In the genomic region with DNA sequence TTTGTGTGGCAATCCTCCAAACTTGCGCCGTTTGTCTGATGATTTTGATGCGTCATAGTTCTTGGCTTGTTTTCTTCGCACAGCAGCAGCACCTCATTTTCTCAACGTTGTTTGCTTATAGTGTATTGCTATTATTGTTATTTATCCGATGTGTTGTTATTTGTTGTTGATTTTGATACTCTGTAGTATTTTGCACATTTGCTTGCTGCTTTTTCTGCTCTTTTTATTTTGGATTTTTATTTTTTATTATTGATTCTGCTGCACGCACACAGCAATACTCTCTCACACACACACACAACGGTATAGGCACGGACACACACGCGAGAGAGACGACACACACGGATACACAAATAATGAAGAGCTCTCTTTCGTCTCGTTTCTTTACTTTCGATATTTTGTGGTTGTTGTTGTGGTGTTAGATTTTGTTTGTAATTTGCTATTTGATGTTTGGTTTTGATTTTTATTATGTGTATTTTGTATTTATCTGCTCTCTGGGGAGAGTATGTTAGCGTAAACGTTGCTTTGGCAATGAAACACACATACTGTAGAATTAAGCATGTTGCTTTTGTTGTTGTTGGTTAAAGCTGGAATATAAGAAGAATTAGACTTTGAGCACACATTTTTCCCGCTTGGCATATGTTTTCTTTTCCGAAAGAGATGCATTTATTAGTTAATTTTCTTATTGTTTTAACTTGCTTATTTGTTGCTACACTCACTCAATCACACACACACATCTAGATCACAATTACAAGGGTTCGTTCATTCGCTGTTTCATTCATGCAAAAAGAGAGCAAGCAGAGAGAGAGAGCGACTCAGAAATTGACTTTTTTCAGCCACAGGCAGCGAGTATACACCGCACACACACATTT, we compare ENCODE assay signal across 5 fruit fly cellular contexts.
TF ChIP-seq lines count a peak whose summit lies in the region.

No protein-coding gene starts in this region.

- TF ChIP-seq CTCF in whole organism, embryonic (GFP tag; optimal IDR thresholded peaks at IDR 0.05; lab: Kevin White, UChicago): no peak

TF ChIP-seq in whole organism, adult, 20 proteins besides CTCF, POLR2A, EP300 and RAD21 (continues in another document):
- TF ChIP-seq pad (GFP tag; optimal IDR thresholded peaks at IDR 0.05; lab: Kevin White, UChicago) (no peak), bab1 (GFP tag; optimal IDR thresholded peaks at IDR 0.05; lab: Kevin White, UChicago) (no peak), CG33017 (tag; optimal IDR thresholded peaks at IDR 0.05; lab: Kevin White, UChicago) (peak; percentile 51), toe (GFP tag; optimal IDR thresholded peaks at IDR 0.05; lab: Kevin White, UChicago) (no peak), Hr96 (GFP tag; optimal IDR thresholded peaks at IDR 0.05; lab: Kevin White, UChicago) (no peak), tj (GFP tag; optimal IDR thresholded peaks at IDR 0.05; lab: Kevin White, UChicago) (peak; percentile 24), CG1620 (GFP tag; optimal IDR thresholded peaks at IDR 0.05; lab: Kevin White, UChicago) (no peak), ovo (GFP tag; optimal IDR thresholded peaks at IDR 0.05; lab: Kevin White, UChicago) (peak; percentile 25), CG5204 (GFP tag; optimal IDR thresholded peaks at IDR 0.05; lab: Kevin White, UChicago) (no peak), Mnt (GFP tag; optimal IDR thresholded peaks at IDR 0.05; lab: Kevin White, UChicago) (peak; percentile 16), CG11617 (GFP tag; optimal IDR thresholded peaks at IDR 0.05; lab: Kevin White, UChicago) (peak; percentile 49), CG14711 (tag; optimal IDR thresholded peaks at IDR 0.05; lab: Kevin White, UChicago) (peak; percentile 4), cic (GFP tag; optimal IDR thresholded peaks at IDR 0.05; lab: Kevin White, UChicago) (peak; percentile 74), CG7045 (GFP tag; optimal IDR thresholded peaks at IDR 0.05; lab: Kevin White, UChicago) (peak; percentile 72), CG7101 (tag; optimal IDR thresholded peaks at IDR 0.05; lab: Kevin White, UChicago) (peak; percentile 43), cnc (optimal IDR thresholded peaks at IDR 0.05; lab: Kevin White, UChicago) (no peak)

TF ChIP-seq in whole organism, embryonic, 481 proteins besides CTCF, POLR2A, EP300 and RAD21 (continues in another document):
- TF ChIP-seq Deaf1 (tag; optimal IDR thresholded peaks at IDR 0.05; lab: Kevin White, UChicago): peak; percentile 0
- no peak for TF ChIP-seq vfl (GFP tag; optimal IDR thresholded peaks at IDR 0.05; lab: Kevin White, UChicago)
- peak; percentile 7 for TF ChIP-seq CG4424 (GFP tag; optimal IDR thresholded peaks at IDR 0.05; lab: Kevin White, UChicago)
- 0 out of 3 replicates have a peak, but pooled peaks have one; percentile 15 for TF ChIP-seq CG2199 (GFP tag; IDR thresholded peaks at IDR 0.05; lab: Robert Waterston, UW)
- TF ChIP-seq yki (optimal IDR thresholded peaks at IDR 0.05; lab: Kevin White, UChicago): peak; percentile 34
- TF ChIP-seq dati (GFP tag; IDR thresholded peaks at IDR 0.05; lab: Robert Waterston, UW): no peak
- TF ChIP-seq CG1024 (GFP tag; IDR thresholded peaks at IDR 0.05; lab: Robert Waterston, UW): no peak
- TF ChIP-seq Antp (GFP tag; optimal IDR thresholded peaks at IDR 0.05; lab: Kevin White, UChicago): no peak
- no peak for TF ChIP-seq p53 (GFP tag; optimal IDR thresholded peaks at IDR 0.05; lab: Kevin White, UChicago)
- no peak for TF ChIP-seq Abd-B (GFP tag; optimal IDR thresholded peaks at IDR 0.05; lab: Kevin White, UChicago)
- TF ChIP-seq Sry-δ (GFP tag; optimal IDR thresholded peaks at IDR 0.05; lab: Kevin White, UChicago): no peak
- no peak for TF ChIP-seq ash1 (GFP tag; optimal IDR thresholded peaks at IDR 0.05; lab: Kevin White, UChicago)
- no peak for TF ChIP-seq HLH4C (GFP tag; IDR thresholded peaks at IDR 0.05; lab: Robert Waterston, UW; ENCODE audit: partially characterized antibody)
- TF ChIP-seq cato (GFP tag; optimal IDR thresholded peaks at IDR 0.05; lab: Kevin White, UChicago; ENCODE audit: borderline replicate concordance): no peak
- TF ChIP-seq repo (GFP tag; optimal IDR thresholded peaks at IDR 0.05; lab: Kevin White, UChicago): no peak
- peak; percentile 36 for TF ChIP-seq CG2678 (tag; optimal IDR thresholded peaks at IDR 0.05; lab: Kevin White, UChicago)

TF ChIP-seq in whole organism, prepupa, 60 proteins besides CTCF, POLR2A, EP300 and RAD21 (continues in another document):
- TF ChIP-seq CG7368 (GFP tag; optimal IDR thresholded peaks at IDR 0.05; lab: Kevin White, UChicago) (no peak), net (GFP tag; optimal IDR thresholded peaks at IDR 0.05; lab: Kevin White, UChicago) (peak; percentile 40), eg (GFP tag; IDR thresholded peaks at IDR 0.05; lab: Robert Waterston, UW) (peak; percentile 83), ss (GFP tag; optimal IDR thresholded peaks at IDR 0.05; lab: Kevin White, UChicago) (peak; percentile 72 to 80), CG1621 (tag; optimal IDR thresholded peaks at IDR 0.05; lab: Kevin White, UChicago) (peak; percentile 69), spab (GFP tag; optimal IDR thresholded peaks at IDR 0.05; lab: Kevin White, UChicago) (peak; percentile 67), CG6792 (GFP tag; optimal IDR thresholded peaks at IDR 0.05; lab: Kevin White, UChicago) (no peak), Eip75B (GFP tag; optimal IDR thresholded peaks at IDR 0.05; lab: Kevin White, UChicago) (peak; percentile 12), CG11294 (GFP tag; IDR thresholded peaks at IDR 0.05; lab: Robert Waterston, UW) (0 out of 2 replicates have a peak, but pooled peaks have one; percentile 19), Eip93F (GFP tag; optimal IDR thresholded peaks at IDR 0.05; lab: Kevin White, UChicago) (no peak), dsx (GFP tag; optimal IDR thresholded peaks at IDR 0.05; lab: Kevin White, UChicago; ENCODE audit: poor library complexity, severe bottlenecking) (peak; percentile 60), CG3919 (GFP tag; optimal IDR thresholded peaks at IDR 0.05; lab: Kevin White, UChicago) (peak; percentile 23), CG16779 (tag; optimal IDR thresholded peaks at IDR 0.05; lab: Kevin White, UChicago) (peak; percentile 71), CG10669 (GFP tag; optimal IDR thresholded peaks at IDR 0.05; lab: Kevin White, UChicago) (peak; percentile 50), Hr4 (GFP tag; optimal IDR thresholded peaks at IDR 0.05; lab: Kevin White, UChicago) (no peak), CG8319 (GFP tag; optimal IDR thresholded peaks at IDR 0.05; lab: Kevin White, UChicago) (no peak), svp (GFP tag; lab: Kevin White, UChicago) (no peak)

TF ChIP-seq in whole organism, pupa, 21 proteins besides CTCF, POLR2A, EP300 and RAD21 (continues in another document):
- TF ChIP-seq fd96Ca (GFP tag; IDR thresholded peaks at IDR 0.05; lab: Robert Waterston, UW) (peak; percentile 70), Ets98B (GFP tag; IDR thresholded peaks at IDR 0.05; lab: Robert Waterston, UW) (peak; percentile 81), Pif1A (GFP tag; optimal IDR thresholded peaks at IDR 0.05; lab: Kevin White, UChicago) (peak; percentile 59), CG10348 (GFP tag; IDR thresholded peaks at IDR 0.05; lab: Robert Waterston, UW) (no peak), CG4496 (GFP tag; IDR thresholded peaks at IDR 0.05; lab: Robert Waterston, UW) (peak; percentile 85), EcR (GFP tag; optimal IDR thresholded peaks at IDR 0.05; lab: Kevin White, UChicago) (peak; percentile 15), gl (tag; optimal IDR thresholded peaks at IDR 0.05; lab: Kevin White, UChicago) (peak; percentile 87), rn (GFP tag; IDR thresholded peaks at IDR 0.05; lab: Robert Waterston, UW) (no peak), CG12605 (GFP tag; IDR thresholded peaks at IDR 0.05; lab: Robert Waterston, UW) (peak; percentile 82), CG13204 (GFP tag; optimal IDR thresholded peaks at IDR 0.05; lab: Kevin White, UChicago) (peak; percentile 69), CG9948 (tag; optimal IDR thresholded peaks at IDR 0.05; lab: Kevin White, UChicago) (peak; percentile 22), Snoo (tag; optimal IDR thresholded peaks at IDR 0.05; lab: Kevin White, UChicago) (peak; percentile 22), CG32121 (GFP tag; IDR thresholded peaks at IDR 0.05; lab: Robert Waterston, UW) (peak; percentile 59), D1 (tag; optimal IDR thresholded peaks at IDR 0.05; lab: Kevin White, UChicago) (no peak), Pif1B (GFP tag; optimal IDR thresholded peaks at IDR 0.05; lab: Kevin White, UChicago) (peak; percentile 74), CG34367 (tag; optimal IDR thresholded peaks at IDR 0.05; lab: Kevin White, UChicago) (peak; percentile 72), CG8159 (tag; optimal IDR thresholded peaks at IDR 0.05; lab: Kevin White, UChicago) (peak; percentile 45), CG8301 (tag; optimal IDR thresholded peaks at IDR 0.05; lab: Kevin White, UChicago) (peak; percentile 61), CG15710 (tag; optimal IDR thresholded peaks at IDR 0.05; lab: Kevin White, UChicago) (peak; percentile 59)

TF ChIP-seq in whole organism, wandering third instar larva, 38 proteins besides CTCF, POLR2A, EP300 and RAD21 (continues in another document):
- no peak for TF ChIP-seq Hr83 (GFP tag; optimal IDR thresholded peaks at IDR 0.05; lab: Kevin White, UChicago; ENCODE audit: poor library complexity, severe bottlenecking)
- TF ChIP-seq lola (GFP tag; optimal IDR thresholded peaks at IDR 0.05; lab: Kevin White, UChicago): no peak
- TF ChIP-seq Dfd (GFP tag; optimal IDR thresholded peaks at IDR 0.05; lab: Kevin White, UChicago): no peak
- TF ChIP-seq sage (GFP tag; optimal IDR thresholded peaks at IDR 0.05; lab: Kevin White, UChicago): peak; percentile 37
- no peak for TF ChIP-seq Hnf4 (GFP tag; optimal IDR thresholded peaks at IDR 0.05; lab: Kevin White, UChicago)
- TF ChIP-seq Rel (GFP tag; optimal IDR thresholded peaks at IDR 0.05; lab: Kevin White, UChicago): no peak
- TF ChIP-seq Rel (tag; optimal IDR thresholded peaks at IDR 0.05; lab: Kevin White, UChicago): peak; percentile 27
- TF ChIP-seq br (GFP tag; optimal IDR thresholded peaks at IDR 0.05; lab: Kevin White, UChicago): no peak
- TF ChIP-seq N (GFP tag; optimal IDR thresholded peaks at IDR 0.05; lab: Kevin White, UChicago): no peak
- TF ChIP-seq GATAd (GFP tag; optimal IDR thresholded peaks at IDR 0.05; lab: Kevin White, UChicago): no peak
- no peak for TF ChIP-seq usp (GFP tag; optimal IDR thresholded peaks at IDR 0.05; lab: Kevin White, UChicago)
- TF ChIP-seq ey (GFP tag; optimal IDR thresholded peaks at IDR 0.05; lab: Kevin White, UChicago): no peak
- TF ChIP-seq foxo (GFP tag; optimal IDR thresholded peaks at IDR 0.05; lab: Kevin White, UChicago): no peak
- TF ChIP-seq woc (GFP tag; optimal IDR thresholded peaks at IDR 0.05; lab: Kevin White, UChicago): no peak
- no peak for TF ChIP-seq Jra (GFP tag; optimal IDR thresholded peaks at IDR 0.05; lab: Kevin White, UChicago)
- no peak for TF ChIP-seq dsf (GFP tag; optimal IDR thresholded peaks at IDR 0.05; lab: Kevin White, UChicago; ENCODE audit: borderline replicate concordance)
- no peak for TF ChIP-seq Vsx2 (GFP tag; optimal IDR thresholded peaks at IDR 0.05; lab: Kevin White, UChicago; ENCODE audit: partially characterized antibody)
- TF ChIP-seq Myc (optimal IDR thresholded peaks at IDR 0.05; lab: Kevin White, UChicago): no peak
- no peak for TF ChIP-seq pan (optimal IDR thresholded peaks at IDR 0.05; lab: Kevin White, UChicago)
- TF ChIP-seq CrebA (GFP tag; optimal IDR thresholded peaks at IDR 0.05; lab: Kevin White, UChicago; ENCODE audit: borderline replicate concordance): no peak
